Fruit fly (Drosophila melanogaster) Kc167 (cell line): Measurements from ENCODE around the gene CG15728.

Source experiments
- Myc ChIP-seq: fragments of >200 bp; optimal IDR thresholded peaks from 2 replicates; lab custom pipeline; 2017; ENCODE audit warnings: missing external identifiers
- Sin3A ChIP-seq: fragments of >200 bp; optimal IDR thresholded peaks from 2 replicates; lab custom pipeline; 2018; ENCODE audit warnings: missing external identifiers
- h ChIP-seq: fragments of >200 bp; optimal IDR thresholded peaks from 3 replicates; lab custom pipeline; 2018; ENCODE audit warnings: missing external identifiers
- insv ChIP-seq: fragments of >200 bp; optimal IDR thresholded peaks from 3 replicates; lab custom pipeline; 2018; ENCODE audit warnings: missing external identifiers

- TF ChIP-seq insv (lab: Kevin White, UChicago) (no peak), Sin3A (lab: Kevin White, UChicago) (no peak), Myc (lab: Kevin White, UChicago) (no peak), h (lab: Kevin White, UChicago) (no peak)
Measured at dm6 chrX:12675284-12675683, 51.2 kb downstream of the CG15728 start.
